Worm (Caenorhabditis elegans): ENCODE results near the gene mrpl-39.

mrpl-39 gene

ce11 chrV:1804645-1805559 lies 16.5 kb upstream of the mrpl-39 start, which contains the start of the genes hsp-16.2 and hsp-16.41 (continued):
- TF ChIP-seq lsy-2 (tag; optimal IDR thresholded peaks at IDR 0.05) (peak in 1 of 2 experiments; percentile 77), unc-62 (GFP tag; optimal IDR thresholded peaks at IDR 0.05 in 1 of 2) (peak in 1 of 2 experiments; percentile 29), unc-62 (tag; optimal IDR thresholded peaks at IDR 0.05) (no peak), dpl-1 (GFP tag; optimal IDR thresholded peaks at IDR 0.05) (peak; percentile 27), hmg-1.1 (GFP tag; IDR thresholded peaks at IDR 0.05) (peak; percentile 53), madf-9 (GFP tag; conservative IDR thresholded peaks at IDR 0.05) (0 out of 2 replicates have a peak, but pooled peaks have one; percentile 5), ceh-28 (tag; optimal IDR thresholded peaks at IDR 0.05) (no peak), tag-97 (GFP tag; IDR thresholded peaks at IDR 0.05) (no peak), madf-5 (GFP tag; IDR thresholded peaks at IDR 0.05) (0 out of 4 replicates have a peak, but pooled peaks of 1 of the 2 experiments have one; percentile 42)

ce11 chrV:1805724-1806316 lies 15.6 kb upstream of the mrpl-39 start:
- TF ChIP-seq mxl-3 (GFP tag; optimal IDR thresholded peaks at IDR 0.05) (peak; percentile 31), ceh-44 (GFP tag; IDR thresholded peaks at IDR 0.05) (no peak), F49E8.2 (tag; optimal IDR thresholded peaks at IDR 0.05; ENCODE audit: borderline replicate concordance) (no peak), lin-1 (GFP tag; IDR thresholded peaks at IDR 0.05) (no peak), nhr-6 (tag; optimal IDR thresholded peaks at IDR 0.05) (no peak), unc-130 (GFP tag; optimal IDR thresholded peaks at IDR 0.05) (no peak), ceh-82 (tag; optimal IDR thresholded peaks at IDR 0.05) (no peak), nhr-76 (tag; optimal IDR thresholded peaks at IDR 0.05) (no peak), nhr-10 (tag; optimal IDR thresholded peaks at IDR 0.05) (no peak), F37D6.2 (tag; optimal IDR thresholded peaks at IDR 0.05) (no peak), zfp-2 (tag; optimal IDR thresholded peaks at IDR 0.05) (no peak), tra-1 (GFP tag; IDR thresholded peaks at IDR 0.05) (no peak), mdt-29 (GFP tag; IDR thresholded peaks at IDR 0.05) (no peak), dve-1 (tag; optimal IDR thresholded peaks at IDR 0.05; ENCODE audit: insufficient read depth) (no peak), dmd-9 (GFP tag; IDR thresholded peaks at IDR 0.05) (no peak), F10B5.3 (tag; optimal IDR thresholded peaks at IDR 0.05) (no peak), zip-2 (tag; optimal IDR thresholded peaks at IDR 0.05) (no peak), egl-27 (tag; optimal IDR thresholded peaks at IDR 0.05) (no peak), Y75B8A.6 (GFP tag; IDR thresholded peaks at IDR 0.05) (no peak), nhr-11 (tag; optimal IDR thresholded peaks at IDR 0.05) (no peak), nhr-77 (tag; optimal IDR thresholded peaks at IDR 0.05) (no peak), ctbp-1 (GFP tag; IDR thresholded peaks at IDR 0.05) (no peak), tag-97 (GFP tag; IDR thresholded peaks at IDR 0.05) (no peak), mes-2 (tag; optimal IDR thresholded peaks at IDR 0.05; ENCODE audit: poor library complexity, severe bottlenecking) (no peak), daf-19 (GFP tag; conservative IDR thresholded peaks at IDR 0.05) (no peak), ceh-32 (tag; optimal IDR thresholded peaks at IDR 0.05; ENCODE audit: poor library complexity) (no peak), Y105C5A.15 (GFP tag; IDR thresholded peaks at IDR 0.05) (no peak), ceh-62 (tag; optimal IDR thresholded peaks at IDR 0.05) (no peak), mdl-1 (tag; optimal IDR thresholded peaks at IDR 0.05) (no peak), nhr-42 (GFP tag; IDR thresholded peaks at IDR 0.05) (no peak), zip-11 (GFP tag; IDR thresholded peaks at IDR 0.05) (no peak), lsy-2 (tag; optimal IDR thresholded peaks at IDR 0.05) (no peak), aha-1 (tag) (peak; percentile 44), ama-1 (optimal IDR thresholded peaks at IDR 0.05) (no peak), nhr-41 (GFP tag; IDR thresholded peaks at IDR 0.05) (no peak), pha-4 (GFP tag; IDR thresholded peaks at IDR 0.05) (no peak), pha-4 (tag; optimal IDR thresholded peaks at IDR 0.05) (peak; percentile 56), lin-15B (tag; optimal IDR thresholded peaks at IDR 0.05) (no peak), gei-8 (GFP tag; optimal IDR thresholded peaks at IDR 0.05) (no peak), T26A8.4 (GFP tag; IDR thresholded peaks at IDR 0.05) (no peak), mep-1 (tag; optimal IDR thresholded peaks at IDR 0.05) (no peak)

Data from whole organism, L4 larva.